Fruit fly (Drosophila melanogaster): ENCODE data around the gene Noc1.

The Noc1 gene

dm6 chr3L:11123088-11123487 is 48.5 kb downstream of the Noc1 start, which contains the start of the genes Ufd1 and NaPi-III (continued):
- TF ChIP-seq Med (GFP tag) (peak; percentile 92), h (optimal IDR thresholded peaks at IDR 0.05) (no peak), Gug (GFP tag; IDR thresholded peaks at IDR 0.05) (peak; percentile 26; the same call in 1 of the 4 replicates), Lhr (GFP tag; optimal IDR thresholded peaks at IDR 0.05) (peak; percentile 98), ranshi (GFP tag; IDR thresholded peaks at IDR 0.05) (peak; percentile 45; the same call in 1 of the 2 replicates), CG8388 (GFP tag; optimal IDR thresholded peaks at IDR 0.05) (no peak), Deaf1 (tag; optimal IDR thresholded peaks at IDR 0.05) (no peak), MBD-R2 (GFP tag; IDR thresholded peaks at IDR 0.05) (peak; percentile 97), slou (GFP tag; optimal IDR thresholded peaks at IDR 0.05) (no peak), CG31365 (tag; optimal IDR thresholded peaks at IDR 0.05) (no peak), zen2 (GFP tag; IDR thresholded peaks at IDR 0.05; ENCODE audit: partially characterized antibody) (peak; percentile 65; the same call in 2 of the 3 replicates), gro (GFP tag; optimal IDR thresholded peaks at IDR 0.05) (peak; percentile 71), slp2 (GFP tag; optimal IDR thresholded peaks at IDR 0.05) (no peak), CG31224 (GFP tag; IDR thresholded peaks at IDR 0.05) (no peak), HLH3B (GFP tag; IDR thresholded peaks at IDR 0.05) (no peak), dmrt11E (tag; optimal IDR thresholded peaks at IDR 0.05) (peak; percentile 20), so (GFP tag; IDR thresholded peaks at IDR 0.05) (0 out of 3 replicates have a peak, but pooled peaks have one; percentile 52), CG8924 (tag; optimal IDR thresholded peaks at IDR 0.05) (peak; percentile 47), fd3F (GFP tag; optimal IDR thresholded peaks at IDR 0.05) (no peak), CG16813 (GFP tag; IDR thresholded peaks at IDR 0.05; ENCODE audit: partially characterized antibody) (peak; percentile 84), gem (tag; optimal IDR thresholded peaks at IDR 0.05) (peak; percentile 6), chinmo (GFP tag; IDR thresholded peaks at IDR 0.05; ENCODE audit: partially characterized antibody) (peak; percentile 73; the same call in 1 of the 4 replicates), oc (tag; optimal IDR thresholded peaks at IDR 0.05) (no peak), Trl (optimal IDR thresholded peaks at IDR 0.05) (no peak), Trl (GFP tag; optimal IDR thresholded peaks at IDR 0.05) (peak; percentile 2), CG13424 (tag; optimal IDR thresholded peaks at IDR 0.05) (peak; percentile 23), eve (GFP tag; optimal IDR thresholded peaks at IDR 0.05) (no peak), esg (GFP tag; conservative IDR thresholded peaks at IDR 0.05) (no peak), Elba2 (GFP tag; optimal IDR thresholded peaks at IDR 0.05) (peak; percentile 74), CG5245 (GFP tag; optimal IDR thresholded peaks at IDR 0.05) (peak; percentile 17), dati (GFP tag; IDR thresholded peaks at IDR 0.05) (no peak), usp (GFP tag; optimal IDR thresholded peaks at IDR 0.05) (no peak), CG32772 (GFP tag; IDR thresholded peaks at IDR 0.05) (peak; percentile 85), scrt (GFP tag; optimal IDR thresholded peaks at IDR 0.05) (no peak), dysf (GFP tag; IDR thresholded peaks at IDR 0.05) (peak; percentile 38; the same call in 1 of the 3 replicates), bbx (GFP tag; IDR thresholded peaks at IDR 0.05; ENCODE audit: partially characterized antibody) (peak; percentile 91), hkb (optimal IDR thresholded peaks at IDR 0.05) (peak; percentile 35), hkb (GFP tag; IDR thresholded peaks at IDR 0.05) (no peak), ems (GFP tag; optimal IDR thresholded peaks at IDR 0.05) (peak; percentile 23), ERR (GFP tag; optimal IDR thresholded peaks at IDR 0.05) (peak; percentile 51), Rfx (GFP tag; IDR thresholded peaks at IDR 0.05) (peak; percentile 77), Blimp-1 (GFP tag; optimal IDR thresholded peaks at IDR 0.05) (no peak), Atf3 (GFP tag; optimal IDR thresholded peaks at IDR 0.05) (peak; percentile 5), CG2129 (GFP tag; IDR thresholded peaks at IDR 0.05; ENCODE audit: partially characterized antibody) (peak; percentile 53), sisA (GFP tag; IDR thresholded peaks at IDR 0.05) (peak; percentile 44; the same call in 1 of the 2 replicates), aop (GFP tag; IDR thresholded peaks at IDR 0.05) (no peak), CG8290 (GFP tag; optimal IDR thresholded peaks at IDR 0.05) (peak; percentile 26), CG8290 (tag; optimal IDR thresholded peaks at IDR 0.05) (peak in 1 of 2 experiments; percentile 90), CG11398 (GFP tag; optimal IDR thresholded peaks at IDR 0.05) (no peak), zfh1 (GFP tag; IDR thresholded peaks at IDR 0.05) (peak; percentile 40; the same call in 2 of the 3 replicates), nerfin-2 (GFP tag; IDR thresholded peaks at IDR 0.05; ENCODE audit: partially characterized antibody) (peak; percentile 59), Lpt (GFP tag; optimal IDR thresholded peaks at IDR 0.05) (no peak), CG8765 (GFP tag; IDR thresholded peaks at IDR 0.05) (no peak)
